Worm (Caenorhabditis elegans) whole organism, young adult: Measurements from ENCODE around the gene M03F8.7.

Experiments used
- B0261.1 ChIP-seq: sonication (generic microtip); optimal IDR thresholded peaks from 2 replicates; lab custom pipeline; 2016; ENCODE audit warnings: mild to moderate bottlenecking, missing genetic modification characterization, moderate library complexity, missing compliant biosample characterization
- C17E4.6 ChIP-seq: fragments of 200-800 bp; sonication (Bioruptor generic); IDR thresholded peaks from 2 replicates; pipeline ENCODE4 v1.3.6; 2022; ENCODE audit warnings: missing genetic modification reagents, missing genetic modification characterization, missing compliant biosample characterization
- D2030.7 ChIP-seq: fragments of 200-800 bp; sonication (Bioruptor generic); IDR thresholded peaks from 2 replicates; pipeline ENCODE4 v1.3.6; 2022; ENCODE audit warnings: missing genetic modification reagents, missing genetic modification characterization, missing compliant biosample characterization
- F22D6.2 ChIP-seq: sonication (generic microtip); optimal IDR thresholded peaks from 2 replicates; lab custom pipeline; 2016; ENCODE audit warnings: mild to moderate bottlenecking, missing genetic modification characterization, missing compliant biosample characterization
- F33H1.4 ChIP-seq: fragments of 200-800 bp; sonication (Bioruptor generic); IDR thresholded peaks from 2 replicates; pipeline ENCODE4 v1.3.6; 2022; ENCODE audit warnings: missing genetic modification reagents, missing genetic modification characterization, missing compliant biosample characterization
- F37B4.10 ChIP-seq: fragments of 200-800 bp; sonication (Bioruptor generic); IDR thresholded peaks from 2 replicates; pipeline ENCODE4 v1.3.6; 2022; ENCODE audit warnings: missing genetic modification characterization, missing compliant biosample characterization
- F49E8.2 ChIP-seq: sonication (generic microtip); optimal IDR thresholded peaks from 3 replicates; lab custom pipeline; 2017; ENCODE audit warnings: missing genetic modification characterization, mild to moderate bottlenecking, missing compliant biosample characterization, antibody characterized with exemption, moderate library complexity; ENCODE audit not compliant: insufficient read depth
- F57C9.4 ChIP-seq: sonication (generic microtip); optimal IDR thresholded peaks from 2 replicates; lab custom pipeline; 2017; ENCODE audit warnings: mild to moderate bottlenecking, missing genetic modification characterization, missing compliant biosample characterization
- Y53G8AR.9 ChIP-seq: fragments of 200-800 bp; sonication (Bioruptor generic); conservative IDR thresholded peaks from 2 replicates; pipeline ENCODE4 v1.3.6; 2022; ENCODE audit warnings: missing genetic modification reagents, missing genetic modification characterization, missing compliant biosample characterization
- Y56A3A.18 ChIP-seq: fragments of 200-800 bp; sonication (Bioruptor generic); IDR thresholded peaks from 2 replicates; pipeline ENCODE4 v1.3.6; 2022; ENCODE audit warnings: missing genetic modification reagents, missing genetic modification characterization, missing compliant biosample characterization
- Y79H2A.3 ChIP-seq: fragments of 200-800 bp; sonication (Bioruptor generic); conservative IDR thresholded peaks from 2 replicates; pipeline ENCODE4 v1.3.6; 2022; ENCODE audit warnings: missing genetic modification reagents, missing genetic modification characterization, missing compliant biosample characterization
- aptf-3 ChIP-seq: fragments of 200-800 bp; sonication (Bioruptor generic); IDR thresholded peaks from 2 replicates; pipeline ENCODE4 v1.3.6; 2022; ENCODE audit warnings: missing genetic modification characterization, missing compliant biosample characterization
- cebp-1 ChIP-seq, 2 experiments: fragments of 200-800 bp in 1 of 2; sonication (Bioruptor generic) in 1 of 2; sonication (generic microtip) in 1 of 2; IDR thresholded peaks in 1 of 2; optimal IDR thresholded peaks in 1 of 2; 2 replicates each; pipeline versions ENCODE4 v1.3.6 to Lab custom; 2017 to 2022; ENCODE audit warnings: missing compliant biosample characterization in 2 of 2, missing genetic modification characterization in 2 of 2, mild to moderate bottlenecking in 1 of 2, missing genetic modification reagents in 1 of 2, moderate library complexity in 1 of 2
- ceh-100 ChIP-seq: fragments of 200-800 bp; sonication (Bioruptor generic); IDR thresholded peaks from 2 replicates; pipeline ENCODE4 v1.3.6; 2022; ENCODE audit warnings: missing genetic modification reagents, missing genetic modification characterization, missing compliant biosample characterization
- ceh-79 ChIP-seq: sonication (generic microtip); optimal IDR thresholded peaks from 2 replicates; lab custom pipeline; 2017; ENCODE audit warnings: mild to moderate bottlenecking, missing genetic modification characterization, missing compliant biosample characterization
- ceh-91 ChIP-seq: fragments of 200-800 bp; sonication (Bioruptor generic); IDR thresholded peaks from 2 replicates; pipeline ENCODE4 v1.3.6; 2022; ENCODE audit warnings: missing genetic modification reagents, missing genetic modification characterization, missing compliant biosample characterization
- chd-7 ChIP-seq: sonication (generic microtip); optimal IDR thresholded peaks from 2 replicates; lab custom pipeline; 2016; ENCODE audit warnings: mild to moderate bottlenecking, missing genetic modification characterization, moderate library complexity, missing compliant biosample characterization
- ekl-4 ChIP-seq: fragments of 200-800 bp; sonication (Bioruptor generic); IDR thresholded peaks from 2 replicates; pipeline ENCODE4 v1.3.6; 2022; ENCODE audit warnings: missing genetic modification reagents, missing genetic modification characterization, missing compliant biosample characterization
- hmg-1.2 ChIP-seq: fragments of 200-800 bp; sonication (Bioruptor generic); IDR thresholded peaks from 2 replicates; pipeline ENCODE4 v1.3.6; 2022; ENCODE audit warnings: missing genetic modification reagents, missing genetic modification characterization, missing compliant biosample characterization
- hrde-1 ChIP-seq: sonication (generic microtip); optimal IDR thresholded peaks from 2 replicates; lab custom pipeline; 2016; ENCODE audit warnings: missing genetic modification characterization, mild to moderate bottlenecking, missing compliant biosample characterization, moderate library complexity, missing genotype, missing genetic modification reagents, borderline replicate concordance
- let-607 ChIP-seq, 2 experiments: fragments of 200-800 bp in 1 of 2; sonication (Bioruptor generic) in 1 of 2; sonication (generic microtip) in 1 of 2; optimal IDR thresholded peaks; 2 replicates each; lab custom pipeline; 2016 to 2018; ENCODE audit warnings: mild to moderate bottlenecking in 2 of 2, missing compliant biosample characterization in 2 of 2, missing genetic modification characterization in 2 of 2, moderate library complexity in 2 of 2, missing genotype in 1 of 2
- lin-26 ChIP-seq: fragments of 200-800 bp; sonication (Bioruptor generic); IDR thresholded peaks from 2 replicates; pipeline ENCODE4 v1.3.6; 2022; ENCODE audit warnings: missing genetic modification reagents, missing genetic modification characterization, missing compliant biosample characterization
- madf-3 ChIP-seq: fragments of 200-800 bp; sonication (Bioruptor generic); IDR thresholded peaks from 2 replicates; pipeline ENCODE4 v1.3.6; 2022; ENCODE audit warnings: missing genetic modification reagents, missing genetic modification characterization, missing compliant biosample characterization
- madf-6 ChIP-seq: fragments of 200-800 bp; sonication (Bioruptor generic); IDR thresholded peaks from 2 replicates; pipeline ENCODE4 v1.3.6; 2022; ENCODE audit warnings: missing genetic modification reagents, missing genetic modification characterization, missing compliant biosample characterization
- nhr-120 ChIP-seq: fragments of 200-800 bp; sonication (Bioruptor generic); IDR thresholded peaks from 2 replicates; pipeline ENCODE4 v1.3.6; 2022; ENCODE audit warnings: missing genetic modification characterization, missing compliant biosample characterization
- nhr-90 ChIP-seq: sonication (generic microtip); optimal IDR thresholded peaks from 2 replicates; lab custom pipeline; 2016; ENCODE audit warnings: missing genotype, mild to moderate bottlenecking, missing genetic modification characterization, missing compliant biosample characterization
- pbrm-1 ChIP-seq: fragments of 200-800 bp; sonication (Bioruptor generic); IDR thresholded peaks from 2 replicates; pipeline ENCODE4 v1.3.6; 2022; ENCODE audit warnings: missing genetic modification reagents, missing genetic modification characterization, missing compliant biosample characterization
- pha-4 ChIP-seq: fragments of 150-350 bp; sonication (generic microtip); optimal IDR thresholded peaks from 2 replicates; lab custom pipeline; 2014; ENCODE audit warnings: missing biosample characterization, missing genetic modification reagents, missing genetic modification characterization
- rec-8 ChIP-seq, 2 experiments: sonication (generic microtip); optimal IDR thresholded peaks; 2 replicates each; lab custom pipeline; 2016; ENCODE audit warnings: mild to moderate bottlenecking in 2 of 2, missing genetic modification characterization in 2 of 2, missing genetic modification reagents in 2 of 2, missing genotype in 2 of 2, missing biosample characterization in 1 of 2, missing compliant biosample characterization in 1 of 2, moderate library complexity in 1 of 2
- sdz-38 ChIP-seq: sonication (generic microtip); optimal IDR thresholded peaks from 2 replicates; lab custom pipeline; 2016; ENCODE audit warnings: missing genotype, missing genetic modification characterization, missing compliant biosample characterization
- snpc-1.3 ChIP-seq: sonication (generic microtip); optimal IDR thresholded peaks from 2 replicates; lab custom pipeline; 2017; ENCODE audit warnings: missing genetic modification characterization, mild to moderate bottlenecking, missing compliant biosample characterization, antibody characterized with exemption, moderate library complexity, missing genotype, missing genetic modification reagents; ENCODE audit not compliant: insufficient read depth
- snpc-3.4 ChIP-seq: sonication (generic microtip); optimal IDR thresholded peaks from 2 replicates; lab custom pipeline; 2017; ENCODE audit warnings: missing genetic modification characterization, mild to moderate bottlenecking, missing compliant biosample characterization, antibody characterized with exemption, moderate library complexity, missing genotype, missing genetic modification reagents
- snpc-4 ChIP-seq, 5 experiments: fragments of 150-350 bp in 1 of 5; sonication (generic microtip) in 4 of 5; optimal IDR thresholded peaks; 2 replicates each; lab custom pipeline; 2014 to 2018; ENCODE audit warnings: missing genetic modification characterization in 5 of 5, missing biosample characterization in 3 of 5, antibody characterized with exemption in 2 of 5, mild to moderate bottlenecking in 2 of 5, missing compliant biosample characterization in 2 of 5, missing genotype in 2 of 5, moderate library complexity in 2 of 5, missing genetic modification reagents in 1 of 5
- somi-1 ChIP-seq: fragments of 200-800 bp; sonication (Bioruptor generic); optimal IDR thresholded peaks from 2 replicates; lab custom pipeline; 2018; ENCODE audit warnings: mild to moderate bottlenecking, missing genetic modification characterization, missing compliant biosample characterization
- tbp1 ChIP-seq: fragments of 200-800 bp; sonication (Bioruptor generic); optimal IDR thresholded peaks from 2 replicates; lab custom pipeline; 2018; ENCODE audit warnings: mild to moderate bottlenecking, missing genetic modification characterization, missing compliant biosample characterization
- xnd-1 ChIP-seq: sonication (generic microtip); optimal IDR thresholded peaks from 2 replicates; lab custom pipeline; 2016; ENCODE audit warnings: missing genotype, missing genetic modification reagents, missing genetic modification characterization, missing compliant biosample characterization
- ztf-3 ChIP-seq: fragments of 200-800 bp; sonication (Bioruptor generic); optimal IDR thresholded peaks from 2 replicates; lab custom pipeline; 2018; ENCODE audit warnings: mild to moderate bottlenecking, missing genetic modification characterization, missing compliant biosample characterization

Gene M03F8.7

DNA sequence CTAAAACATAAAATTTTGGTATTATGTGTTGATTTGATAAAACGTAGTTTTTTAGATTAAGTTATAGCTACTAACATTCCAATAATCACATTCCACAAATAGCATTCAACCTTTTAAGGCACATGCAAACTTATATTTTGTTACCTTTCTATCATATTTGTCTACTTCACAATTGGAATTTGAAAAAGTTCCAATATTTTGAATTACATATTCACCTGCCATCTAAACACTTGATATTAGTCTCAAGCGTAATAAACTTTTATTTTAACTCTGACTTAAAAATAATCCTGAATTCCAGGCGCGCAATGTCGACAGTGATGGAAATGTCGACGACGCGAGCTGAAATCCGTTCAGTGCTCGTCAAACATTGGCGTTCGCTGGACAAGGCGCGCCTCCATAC is 39.0 kb downstream of the M03F8.7 start, which contains the start of gene acy-2:
acy-2 (plus strand) TSS at position 301 of the 400 bp plus-strand sequence.
- TF ChIP-seq let-607 (tag; optimal IDR thresholded peaks at IDR 0.05; lab: Kevin White, UChicago) (no peak), pbrm-1 (GFP tag; lab: Robert Waterston, UW) (no peak), ceh-100 (no peak), C17E4.6 (no peak), nhr-90 (tag; lab: Kevin White, UChicago) (no peak), ekl-4 (GFP tag; lab: Robert Waterston, UW) (no peak), B0261.1 (no peak), Y79H2A.3 (no peak)

DNA sequence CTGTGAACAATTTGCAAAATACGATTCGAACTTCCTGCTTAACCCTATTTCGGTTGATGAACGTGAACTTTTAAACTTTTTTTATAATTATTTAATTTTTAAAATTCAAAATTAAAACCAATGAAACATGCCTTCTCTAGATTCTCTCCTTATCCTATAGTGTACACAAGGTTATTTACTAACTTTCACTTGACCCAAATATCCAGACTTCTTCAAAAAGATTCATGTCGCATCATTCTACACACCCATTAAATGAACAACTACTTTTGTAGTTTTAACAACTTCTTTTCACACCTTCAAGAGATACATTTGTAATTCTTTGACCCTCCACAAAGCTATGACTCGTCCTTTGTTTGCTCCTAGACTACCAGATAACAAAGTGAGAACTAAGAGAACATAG is 46.0 kb downstream of the M03F8.7 start:
- TF ChIP-seq sdz-38 (no peak), C17E4.6 (no peak), D2030.7 (GFP tag; lab: Robert Waterston, UW) (no peak), ztf-3 (no peak), F37B4.10 (GFP tag; lab: Robert Waterston, UW) (no peak), Y56A3A.18 (no peak), chd-7 (tag; lab: Kevin White, UChicago) (no peak), hrde-1 (no peak)

DNA sequence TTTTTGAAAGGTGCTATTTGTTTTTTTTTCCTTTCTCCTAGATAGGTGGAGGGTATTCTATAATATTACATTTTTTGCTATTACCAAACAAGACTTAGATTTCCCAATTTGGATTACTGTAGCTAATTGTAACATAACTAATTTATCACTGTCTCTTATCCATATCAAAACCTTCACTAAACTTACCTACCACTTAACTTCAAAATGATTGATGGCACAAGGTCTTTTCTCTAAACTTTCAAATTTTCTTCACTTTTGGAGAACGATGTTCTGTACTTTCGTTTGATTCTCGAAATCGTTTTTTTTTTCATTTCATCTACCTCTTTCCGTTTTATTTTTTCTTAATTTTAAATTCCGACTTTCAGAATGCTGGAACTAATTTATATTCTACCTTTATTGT is 46.6 kb downstream of the M03F8.7 start, which contains the start of gene dhs-16:
dhs-16 (plus strand) TSS at position 366 of the 400 bp plus-strand sequence.
- TF ChIP-seq snpc-3.4 (tag; lab: Kevin White, UChicago) = no peak
- TF ChIP-seq Y53G8AR.9 (GFP tag; lab: Robert Waterston, UW) = no peak
- TF ChIP-seq aptf-3 (GFP tag; lab: Robert Waterston, UW) = no peak
- TF ChIP-seq snpc-4 (GFP tag; optimal IDR thresholded peaks at IDR 0.05; lab: Kevin White, UChicago) = no peak
- TF ChIP-seq snpc-4 (tag; optimal IDR thresholded peaks at IDR 0.05; lab: Kevin White, UChicago) = no peak
- no peak for TF ChIP-seq F57C9.4
- TF ChIP-seq cebp-1 (GFP tag; IDR thresholded peaks at IDR 0.05; lab: Robert Waterston, UW) = no peak
- TF ChIP-seq cebp-1 (tag; optimal IDR thresholded peaks at IDR 0.05; lab: Kevin White, UChicago) = no peak
- no peak for TF ChIP-seq rec-8 (tag; optimal IDR thresholded peaks at IDR 0.05; lab: Kevin White, UChicago)
- no peak for TF ChIP-seq ceh-91 (GFP tag; lab: Robert Waterston, UW)
- no peak for TF ChIP-seq tbp1
- no peak for TF ChIP-seq snpc-1.3 (tag; lab: Kevin White, UChicago)
- TF ChIP-seq hrde-1 = no peak
- TF ChIP-seq D2030.7 (GFP tag; lab: Robert Waterston, UW) = no peak
- no peak for TF ChIP-seq xnd-1 (tag; lab: Kevin White, UChicago)
- no peak for TF ChIP-seq somi-1 (GFP tag; lab: Kevin White, UChicago)
- no peak for TF ChIP-seq F33H1.4 (GFP tag; lab: Robert Waterston, UW)
- TF ChIP-seq pha-4 (tag; lab: Kevin White, UChicago) = no peak
- TF ChIP-seq, all 124 proteins: peak for 0

DNA sequence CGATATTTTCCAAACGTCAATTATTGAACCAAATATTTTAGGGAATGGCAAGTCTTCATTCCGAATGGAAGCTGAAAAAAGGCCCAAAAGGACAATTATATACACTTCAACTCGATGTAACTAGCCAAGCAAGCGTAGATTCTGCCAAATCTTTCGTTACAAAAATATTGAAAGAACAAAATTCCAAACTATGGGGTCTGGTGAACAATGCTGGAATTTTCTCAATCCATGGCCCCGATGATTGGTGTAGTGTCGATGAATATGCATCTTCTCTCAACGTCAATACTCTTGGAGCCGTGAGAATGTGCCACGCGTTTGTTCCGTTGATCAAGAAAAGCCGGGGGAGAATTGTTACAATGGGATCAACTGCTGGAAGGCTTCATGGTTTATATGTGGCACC is 47.5 kb downstream of the M03F8.7 start:
- TF ChIP-seq madf-3 (no peak), F22D6.2 (tag; lab: Kevin White, UChicago) (no peak), B0261.1 (no peak), nhr-120 (GFP tag; lab: Robert Waterston, UW) (no peak), cebp-1 (GFP tag; IDR thresholded peaks at IDR 0.05; lab: Robert Waterston, UW) (no peak), cebp-1 (tag; optimal IDR thresholded peaks at IDR 0.05; lab: Kevin White, UChicago) (no peak), nhr-90 (tag; lab: Kevin White, UChicago) (no peak), madf-6 (GFP tag; lab: Robert Waterston, UW) (no peak), F49E8.2 (no peak), hmg-1.2 (GFP tag; lab: Robert Waterston, UW) (no peak), ceh-79 (tag; lab: Kevin White, UChicago) (no peak), lin-26 (GFP tag; lab: Robert Waterston, UW) (no peak)
